Fruit fly (Drosophila melanogaster) whole organism, wandering third instar larva: ENCODE measurements around the gene rumi.

Source experiments
- CG32264 ChIP-seq: fragments of 200-800 bp; sonication (Bioruptor generic); optimal IDR thresholded peaks from 2 replicates; lab custom pipeline; 2016; ENCODE audit warnings: missing biosample characterization, missing genetic modification characterization
- Dfd ChIP-seq: fragments of >200 bp; optimal IDR thresholded peaks from 2 replicates; lab custom pipeline; 2017; ENCODE audit warnings: missing biosample characterization, missing genetic modification characterization
- Dif ChIP-seq: fragments of 200-275, 200-300 bp; sonication (Bioruptor generic); optimal IDR thresholded peaks from 2 replicates; lab custom pipeline; 2018; ENCODE audit warnings: missing biosample characterization, missing genetic modification characterization; ENCODE audit not compliant: partially characterized antibody
- GATAd ChIP-seq: sonication (Bioruptor generic); optimal IDR thresholded peaks from 2 replicates; lab custom pipeline; 2016; ENCODE audit warnings: missing biosample characterization, missing genetic modification characterization
- HLH106 ChIP-seq: fragments of 200-800 bp; optimal IDR thresholded peaks from 3 replicates; lab custom pipeline; 2019; ENCODE audit warnings: missing biosample characterization, mild to moderate bottlenecking, missing genetic modification characterization, moderate library complexity
- Jra ChIP-seq: sonication (Bioruptor generic); optimal IDR thresholded peaks from 2 replicates; lab custom pipeline; 2016; ENCODE audit warnings: missing biosample characterization, missing genetic modification characterization
- N ChIP-seq: fragments of >200 bp; optimal IDR thresholded peaks from 2 replicates; lab custom pipeline; 2018; ENCODE audit warnings: missing biosample characterization, missing external identifiers, missing genetic modification characterization
- OdsH ChIP-seq: fragments of 200-800 bp; sonication (Bioruptor generic); optimal IDR thresholded peaks from 2 replicates; lab custom pipeline; 2016; ENCODE audit warnings: missing biosample characterization, mild to moderate bottlenecking, missing genetic modification characterization
- Rel ChIP-seq, 2 experiments: fragments of 200-800 bp; sonication (Bioruptor generic) in 1 of 2; optimal IDR thresholded peaks; 2 replicates in 1 of 2; 3 replicates in 1 of 2; lab custom pipeline; 2016 to 2019; ENCODE audit warnings: mild to moderate bottlenecking in 2 of 2, missing biosample characterization in 2 of 2, missing genetic modification characterization in 2 of 2, moderate library complexity in 1 of 2
- Sp1 ChIP-seq: fragments of 200-800 bp; sonication (Bioruptor generic); optimal IDR thresholded peaks from 3 replicates; lab custom pipeline; 2019; ENCODE audit warnings: missing biosample characterization, mild to moderate bottlenecking, missing genetic modification characterization, moderate library complexity
- Vsx2 ChIP-seq: fragments of 200-300, 225-300 bp; sonication (Bioruptor generic); optimal IDR thresholded peaks from 2 replicates; lab custom pipeline; 2018; ENCODE audit warnings: missing biosample characterization, missing genetic modification characterization; ENCODE audit not compliant: partially characterized antibody
- brk ChIP-seq: fragments of 200-800 bp; sonication (Bioruptor generic); optimal IDR thresholded peaks from 2 replicates; lab custom pipeline; 2016; ENCODE audit warnings: missing biosample characterization, mild to moderate bottlenecking, missing genetic modification characterization
- dl ChIP-seq, 2 experiments: fragments of 175-275, 200-275 bp in 1 of 2; fragments of 200-275 bp in 1 of 2; sonication (Bioruptor generic); optimal IDR thresholded peaks; lab custom pipeline; 2018; ENCODE audit warnings: mild to moderate bottlenecking in 2 of 2, missing biosample characterization in 2 of 2, missing genetic modification characterization in 2 of 2, moderate library complexity in 2 of 2; ENCODE audit not compliant: partially characterized antibody in 2 of 2, insufficient read depth in 1 of 2
- dmrt93B ChIP-seq: fragments of 200-800 bp; sonication (Bioruptor generic); optimal IDR thresholded peaks from 2 replicates; lab custom pipeline; 2018; ENCODE audit warnings: missing biosample characterization, mild to moderate bottlenecking, missing genetic modification characterization
- ey ChIP-seq: fragments of 200-800 bp; sonication (Bioruptor generic); optimal IDR thresholded peaks from 2 replicates; lab custom pipeline; 2016; ENCODE audit warnings: missing biosample characterization, missing genetic modification characterization
- foxo ChIP-seq, 2 experiments: fragments of 200-800 bp; sonication (Bioruptor generic); optimal IDR thresholded peaks; 2 replicates in 1 of 2; 3 replicates in 1 of 2; lab custom pipeline; 2016 to 2017; ENCODE audit warnings: missing biosample characterization in 2 of 2, missing genetic modification characterization in 2 of 2
- fru ChIP-seq: fragments of 200-800 bp; sonication (Bioruptor generic); optimal IDR thresholded peaks from 3 replicates; lab custom pipeline; 2016; ENCODE audit warnings: missing biosample characterization, mild to moderate bottlenecking, missing genetic modification characterization
- h ChIP-seq: fragments of 200-800 bp; sonication (Bioruptor generic); optimal IDR thresholded peaks from 3 replicates; lab custom pipeline; 2016; ENCODE audit warnings: missing biosample characterization, mild to moderate bottlenecking, missing genetic modification characterization
- lola ChIP-seq: fragments of >200 bp; optimal IDR thresholded peaks from 2 replicates; lab custom pipeline; 2017; ENCODE audit warnings: missing biosample characterization, missing genetic modification characterization
- pan ChIP-seq: fragments of >200 bp; optimal IDR thresholded peaks from 2 replicates; lab custom pipeline; 2017
- rgr ChIP-seq: fragments of 200-800 bp; sonication (Bioruptor generic); optimal IDR thresholded peaks from 3 replicates; lab custom pipeline; 2016; ENCODE audit warnings: missing biosample characterization, mild to moderate bottlenecking, missing genetic modification characterization
- sage ChIP-seq: fragments of 200-800 bp; sonication (Bioruptor generic); optimal IDR thresholded peaks from 2 replicates; lab custom pipeline; 2016; ENCODE audit warnings: missing biosample characterization, mild to moderate bottlenecking, missing genetic modification characterization
- sv ChIP-seq: fragments of 200-800 bp; sonication (Bioruptor generic); optimal IDR thresholded peaks from 3 replicates; lab custom pipeline; 2016; ENCODE audit warnings: missing biosample characterization, missing genetic modification characterization
- tai ChIP-seq: sonication (Bioruptor generic); optimal IDR thresholded peaks from 2 replicates; lab custom pipeline; 2016; ENCODE audit warnings: missing biosample characterization, missing genetic modification characterization
- usp ChIP-seq: fragments of >200 bp; optimal IDR thresholded peaks from 2 replicates; lab custom pipeline; 2017; ENCODE audit warnings: missing biosample characterization, missing genetic modification characterization

Gene rumi

DNA sequence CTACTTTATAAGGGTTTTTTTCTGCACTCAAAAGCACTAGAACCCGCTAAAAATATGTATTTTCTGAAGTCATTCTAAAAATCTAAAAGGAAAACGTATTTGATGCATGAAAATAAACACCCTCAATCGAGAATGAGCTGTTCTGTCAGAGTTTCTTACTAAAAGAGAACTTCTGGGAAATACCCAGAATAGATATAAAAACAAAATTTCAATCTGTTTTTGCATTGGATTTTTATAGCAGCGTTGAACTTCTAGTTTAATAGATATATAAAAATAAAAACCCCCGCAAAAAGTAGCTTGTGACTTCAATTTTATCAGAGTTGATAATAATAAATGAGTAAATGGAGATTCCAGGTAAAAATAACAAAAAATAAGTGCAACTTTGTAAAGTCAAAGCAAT, 32.0 kb downstream of the rumi start:
- TF ChIP-seq Rel (GFP tag; optimal IDR thresholded peaks at IDR 0.05; lab: Kevin White, UChicago) (no peak), Rel (tag; optimal IDR thresholded peaks at IDR 0.05; lab: Kevin White, UChicago) (no peak), sv (GFP tag; lab: Kevin White, UChicago) (no peak), sage (GFP tag; lab: Kevin White, UChicago) (no peak), foxo (GFP tag; optimal IDR thresholded peaks at IDR 0.05; lab: Kevin White, UChicago) (no peak), brk (GFP tag; lab: Kevin White, UChicago) (no peak), HLH106 (tag; lab: Kevin White, UChicago) (no peak), Vsx2 (GFP tag; lab: Kevin White, UChicago) (no peak), ey (GFP tag; lab: Kevin White, UChicago) (no peak), pan (lab: Kevin White, UChicago) (no peak), N (GFP tag; lab: Kevin White, UChicago) (no peak), Sp1 (GFP tag; lab: Kevin White, UChicago) (no peak), CG32264 (GFP tag; lab: Kevin White, UChicago) (no peak)

dm6 chr3R:22717863-22718262, 32.5 kb downstream of the rumi start:
- TF ChIP-seq Jra (no peak), sage (GFP tag; lab: Kevin White, UChicago) (no peak), dmrt93B (GFP tag; lab: Kevin White, UChicago) (no peak), pan (lab: Kevin White, UChicago) (no peak), N (GFP tag; lab: Kevin White, UChicago) (no peak), lola (GFP tag; lab: Kevin White, UChicago) (no peak), h (GFP tag; lab: Kevin White, UChicago) (no peak)

DNA sequence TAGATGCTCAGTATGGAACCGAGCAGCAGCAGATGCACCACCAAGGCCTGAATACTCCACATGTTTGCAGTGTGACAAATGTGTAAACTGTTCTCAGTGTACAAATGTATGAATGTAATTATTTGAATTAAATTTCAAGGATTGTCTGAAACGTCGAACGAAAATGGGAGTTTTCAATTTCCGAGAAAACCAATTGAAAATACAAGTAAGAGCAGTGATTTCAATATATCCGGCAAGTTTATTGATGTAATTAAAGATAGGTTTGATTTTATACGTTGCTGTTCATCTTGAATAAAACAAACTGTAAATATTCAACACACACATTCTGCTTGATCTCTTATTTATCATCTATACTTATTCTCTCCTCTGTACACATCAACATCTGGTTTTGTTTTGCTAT, 39.7 kb downstream of the rumi start, which contains the start of gene CG4907:
CG4907 (minus strand) TSS at position 101 of the 400 bp plus-strand sequence.
- TF ChIP-seq usp (GFP tag; lab: Kevin White, UChicago): no peak

dm6 chr3R:22707178-22707577, 43.2 kb downstream of the rumi start, which contains the start of gene CG13842:
Gene CG13842 (minus strand): TSS chr3R:22707278.
- TF ChIP-seq dl (GFP tag; optimal IDR thresholded peaks at IDR 0.05; lab: Kevin White, UChicago; ENCODE audit: insufficient read depth in 1 of 2, partially characterized antibody in 2 of 2) (no peak), dmrt93B (GFP tag; lab: Kevin White, UChicago) (no peak), OdsH (GFP tag; lab: Kevin White, UChicago) (no peak), fru (GFP tag; lab: Kevin White, UChicago) (no peak), Dif (GFP tag; lab: Kevin White, UChicago) (no peak), brk (GFP tag; lab: Kevin White, UChicago) (no peak), GATAd (GFP tag; lab: Kevin White, UChicago) (no peak), rgr (no peak), h (GFP tag; lab: Kevin White, UChicago) (no peak), HLH106 (tag; lab: Kevin White, UChicago) (no peak)

dm6 chr3R:22701793-22702192, 48.6 kb downstream of the rumi start, which contains the start of the genes CG6972 and CCAP:
Gene CG6972 (plus strand): TSS chr3R:22702007.
Gene CCAP (minus strand): TSS chr3R:22702084.
- TF ChIP-seq dmrt93B (GFP tag; lab: Kevin White, UChicago) (no peak), h (GFP tag; lab: Kevin White, UChicago) (no peak), Dfd (GFP tag; lab: Kevin White, UChicago) (no peak), GATAd (GFP tag; lab: Kevin White, UChicago) (no peak), usp (GFP tag; lab: Kevin White, UChicago) (no peak), tai (GFP tag; lab: Kevin White, UChicago) (no peak), Jra (no peak), OdsH (GFP tag; lab: Kevin White, UChicago) (no peak)
